Worm (Caenorhabditis elegans) whole organism, L2 larva: Measurements from ENCODE around the gene cku-80.

Source experiments
- ZK546.5 ChIP-seq: sonication (generic microtip); optimal IDR thresholded peaks from 2 replicates; lab custom pipeline; 2017; ENCODE audit warnings: missing biosample characterization, missing genetic modification characterization
- alr-1 ChIP-seq: fragments of 150-350 bp; optimal IDR thresholded peaks from 2 replicates; lab custom pipeline; 2014; ENCODE audit warnings: missing biosample characterization, missing genetic modification characterization
- ama-1 ChIP-seq: fragments of 150-350 bp; optimal IDR thresholded peaks from 2 replicates; lab custom pipeline; 2018; ENCODE audit warnings: inconsistent platforms
- blmp-1 ChIP-seq: sonication (generic microtip); optimal IDR thresholded peaks from 2 replicates; lab custom pipeline; 2017; ENCODE audit warnings: missing genetic modification characterization, mild to moderate bottlenecking, missing compliant biosample characterization, antibody characterized with exemption, moderate library complexity; ENCODE audit not compliant: insufficient read depth
- ceh-82 ChIP-seq: fragments of 150-350 bp; optimal IDR thresholded peaks from 2 replicates; lab custom pipeline; 2014; ENCODE audit warnings: missing biosample characterization, missing genetic modification characterization
- dmd-4 ChIP-seq: sonication (generic microtip); optimal IDR thresholded peaks from 2 replicates; lab custom pipeline; 2017; ENCODE audit warnings: missing biosample characterization, missing genetic modification characterization
- elt-3 ChIP-seq: sonication (generic microtip); optimal IDR thresholded peaks from 2 replicates; lab custom pipeline; 2017; ENCODE audit warnings: missing biosample characterization, missing genetic modification characterization
- lin-13 ChIP-seq: fragments of 150-350 bp; optimal IDR thresholded peaks from 2 replicates; lab custom pipeline; 2014; ENCODE audit warnings: missing biosample characterization, missing genetic modification reagents, missing genetic modification characterization
- lsy-2 ChIP-seq, 2 experiments: fragments of 150-350 bp in 1 of 2; sonication (generic microtip) in 1 of 2; optimal IDR thresholded peaks; 2 replicates each; lab custom pipeline; 2014 to 2017; ENCODE audit warnings: missing biosample characterization in 2 of 2, missing genetic modification characterization in 2 of 2
- nhr-12 ChIP-seq: fragments of 150-350 bp; optimal IDR thresholded peaks from 2 replicates; lab custom pipeline; 2014; ENCODE audit warnings: missing biosample characterization, missing genetic modification characterization
- nhr-6 ChIP-seq: fragments of 150-350 bp; optimal IDR thresholded peaks from 2 replicates; lab custom pipeline; 2014; ENCODE audit warnings: missing biosample characterization, missing genetic modification characterization
- nhr-77 ChIP-seq: fragments of 150-350 bp; optimal IDR thresholded peaks from 2 replicates; lab custom pipeline; 2014; ENCODE audit warnings: missing biosample characterization, missing genetic modification characterization
- skn-1 ChIP-seq: sonication (generic microtip); optimal IDR thresholded peaks from 2 replicates; lab custom pipeline; 2017; ENCODE audit warnings: missing biosample characterization, missing genetic modification characterization
- unc-62 ChIP-seq: fragments of 150-350 bp; optimal IDR thresholded peaks from 2 replicates; lab custom pipeline; 2014; ENCODE audit warnings: missing biosample characterization, missing genetic modification reagents, missing genetic modification characterization

- TF ChIP-seq alr-1 (no peak), elt-3 (tag; lab: Kevin White, UChicago) (no peak), lsy-2 (tag; optimal IDR thresholded peaks at IDR 0.05; lab: Kevin White, UChicago) (no peak), ama-1 (lab: Kevin White, UChicago) (no peak), nhr-6 (tag; lab: Kevin White, UChicago) (no peak), nhr-77 (tag; lab: Kevin White, UChicago) (no peak), ZK546.5 (tag; lab: Kevin White, UChicago) (no peak), lin-13 (GFP tag; lab: Kevin White, UChicago) (no peak), blmp-1 (tag; lab: Kevin White, UChicago) (no peak), skn-1 (tag; lab: Kevin White, UChicago) (no peak), dmd-4 (no peak), nhr-12 (tag; lab: Kevin White, UChicago) (no peak), unc-62 (no peak), ceh-82 (tag; lab: Kevin White, UChicago) (no peak)
Observed at ce11 chrIII:4441781-4442180, 22.1 kb downstream of the cku-80 start, which contains the start of gene nex-3.
